Fruit fly (Drosophila melanogaster) whole organism, embryonic: ENCODE results near the gene CG18765.
A peak's percentile ranks its signal among the peaks of the same experiment; 100 is the strongest.

Experiments used
- Asciz ChIP-seq: fragments of 200-800 bp; sonication (Bioruptor generic); optimal IDR thresholded peaks from 2 replicates; lab custom pipeline; 2017; ENCODE audit warnings: missing biosample characterization, mild to moderate bottlenecking, missing genetic modification characterization, missing genetic modification reagents
- BEAF-32 ChIP-seq: fragments of 200-800 bp; sonication (Bioruptor generic); optimal IDR thresholded peaks from 3 replicates; lab custom pipeline; 2017; ENCODE audit warnings: missing biosample characterization, missing genetic modification characterization, mild to moderate bottlenecking, moderate library complexity, missing genetic modification reagents
- CG1024 ChIP-seq: fragments of 200-800 bp; sonication (Bioruptor generic); IDR thresholded peaks from 2 replicates; pipeline ENCODE4 v1.3.6; 2022; ENCODE audit warnings: missing biosample characterization, missing genetic modification characterization
- CG11723 ChIP-seq: fragments of 200-800 bp; sonication (Bioruptor generic); optimal IDR thresholded peaks from 2 replicates; lab custom pipeline; 2017; ENCODE audit warnings: missing biosample characterization, mild to moderate bottlenecking, missing genetic modification characterization
- CG12299 ChIP-seq: fragments of 200-800 bp; sonication (Bioruptor generic); optimal IDR thresholded peaks from 2 replicates; lab custom pipeline; 2018; ENCODE audit warnings: missing biosample characterization, mild to moderate bottlenecking, missing genetic modification characterization
- CG12391 ChIP-seq: fragments of 200-800 bp; sonication (Bioruptor generic); optimal IDR thresholded peaks from 3 replicates; lab custom pipeline; 2018; ENCODE audit warnings: missing biosample characterization, mild to moderate bottlenecking, missing genetic modification characterization, moderate library complexity
- CG1603 ChIP-seq: fragments of 200-800 bp; sonication (Bioruptor generic); optimal IDR thresholded peaks from 2 replicates; lab custom pipeline; 2019; ENCODE audit warnings: missing biosample characterization, mild to moderate bottlenecking, missing genetic modification characterization, moderate library complexity
- CG16863 ChIP-seq: fragments of 200-800 bp; sonication (Bioruptor generic); optimal IDR thresholded peaks from 3 replicates; lab custom pipeline; 2016; ENCODE audit warnings: missing biosample characterization, missing genetic modification characterization
- CG17829 ChIP-seq: fragments of 200-800 bp; optimal IDR thresholded peaks from 2 replicates; lab custom pipeline; 2019; ENCODE audit warnings: missing biosample characterization, mild to moderate bottlenecking, missing genetic modification characterization, moderate library complexity
- CG18764 ChIP-seq: fragments of 200-800 bp; sonication (Bioruptor generic); optimal IDR thresholded peaks from 3 replicates; lab custom pipeline; 2016; ENCODE audit warnings: missing biosample characterization, missing genetic modification characterization
- CG2202 ChIP-seq: fragments of 200-800 bp; sonication (Bioruptor generic); optimal IDR thresholded peaks from 2 replicates; lab custom pipeline; 2018; ENCODE audit warnings: missing biosample characterization, mild to moderate bottlenecking, missing genetic modification characterization
- CG3065 ChIP-seq: fragments of 200-800 bp; sonication (Bioruptor generic); optimal IDR thresholded peaks from 2 replicates; lab custom pipeline; 2016; ENCODE audit warnings: missing biosample characterization, missing genetic modification characterization
- CG31224 ChIP-seq: fragments of 200-800 bp; sonication (Bioruptor generic); IDR thresholded peaks from 2 replicates; pipeline ENCODE4 v1.3.6; 2022; ENCODE audit warnings: missing biosample characterization, missing genetic modification characterization
- CG31441 ChIP-seq: fragments of 200-800 bp; sonication (Bioruptor generic); IDR thresholded peaks from 2 replicates; pipeline ENCODE4 v1.3.6; 2022; ENCODE audit warnings: missing biosample characterization, missing genetic modification characterization
- CG34422 ChIP-seq: fragments of 200-800 bp; sonication (Bioruptor generic); IDR thresholded peaks from 3 replicates; pipeline ENCODE4 v1.3.6; 2022; ENCODE audit warnings: missing biosample characterization, missing genetic modification characterization
- CG3838 ChIP-seq: fragments of 200-800 bp; sonication (Bioruptor generic); optimal IDR thresholded peaks from 3 replicates; lab custom pipeline; 2016; ENCODE audit warnings: missing biosample characterization, missing genetic modification characterization
- CG4360 ChIP-seq: fragments of 200-800 bp; sonication (Bioruptor generic); IDR thresholded peaks from 2 replicates; pipeline ENCODE4 v1.3.6; 2022; ENCODE audit warnings: missing biosample characterization, missing genetic modification characterization
- CG6765 ChIP-seq: fragments of 200-800 bp; sonication (Bioruptor generic); optimal IDR thresholded peaks from 3 replicates; lab custom pipeline; 2017; ENCODE audit warnings: missing biosample characterization, mild to moderate bottlenecking, missing genetic modification characterization
- CG7556 ChIP-seq: fragments of 200-800 bp; sonication (Bioruptor generic); optimal IDR thresholded peaks from 2 replicates; lab custom pipeline; 2017; ENCODE audit warnings: missing biosample characterization, mild to moderate bottlenecking, missing genetic modification characterization
- CG7839 ChIP-seq: fragments of 200-800 bp; sonication (Bioruptor generic); optimal IDR thresholded peaks from 3 replicates; lab custom pipeline; 2018; ENCODE audit warnings: missing biosample characterization, mild to moderate bottlenecking, missing genetic modification characterization, moderate library complexity
- CG7963 ChIP-seq: fragments of 200-800 bp; sonication (Bioruptor generic); IDR thresholded peaks from 3 replicates; pipeline ENCODE4 v1.3.6; 2022; ENCODE audit warnings: missing biosample characterization, missing genetic modification characterization; ENCODE audit not compliant: partially characterized antibody
- CG8765 ChIP-seq: fragments of 200-800 bp; sonication (Bioruptor generic); IDR thresholded peaks from 2 replicates; pipeline ENCODE4 v1.3.6; 2022; ENCODE audit warnings: missing biosample characterization, missing genetic modification characterization
- Dip3 ChIP-seq: fragments of 200-800 bp; sonication (Bioruptor generic); optimal IDR thresholded peaks from 3 replicates; lab custom pipeline; 2016; ENCODE audit warnings: missing biosample characterization, missing genetic modification characterization
- Gug ChIP-seq: fragments of 200-800 bp; sonication (Bioruptor generic); IDR thresholded peaks from 4 replicates; pipeline ENCODE4 v1.3.6; 2022; ENCODE audit warnings: missing biosample characterization, missing genetic modification characterization
- HLH4C ChIP-seq: fragments of 200-800 bp; sonication (Bioruptor generic); IDR thresholded peaks from 3 replicates; pipeline ENCODE4 v1.3.6; 2022; ENCODE audit warnings: missing biosample characterization, missing genetic modification characterization; ENCODE audit not compliant: partially characterized antibody
- HmgD ChIP-seq: fragments of 200-800 bp; sonication (Bioruptor generic); optimal IDR thresholded peaks from 3 replicates; lab custom pipeline; 2016; ENCODE audit warnings: missing biosample characterization, missing genetic modification characterization
- Hr3 ChIP-seq: fragments of 200-800 bp; sonication (Bioruptor generic); optimal IDR thresholded peaks from 3 replicates; lab custom pipeline; 2016; ENCODE audit warnings: missing biosample characterization, missing genetic modification characterization
- Meics ChIP-seq: fragments of 200-800 bp; sonication (Bioruptor generic); optimal IDR thresholded peaks from 2 replicates; lab custom pipeline; 2017; ENCODE audit warnings: missing biosample characterization, mild to moderate bottlenecking, missing genetic modification characterization
- Rfx ChIP-seq: fragments of 200-800 bp; sonication (Bioruptor generic); IDR thresholded peaks from 2 replicates; pipeline ENCODE4 v1.3.6; 2022; ENCODE audit warnings: missing biosample characterization, missing genetic modification characterization
- Scr ChIP-seq: fragments of 200-800 bp; sonication (Bioruptor generic); IDR thresholded peaks from 2 replicates; pipeline ENCODE4 v1.3.6; 2022; ENCODE audit warnings: missing biosample characterization, missing genetic modification characterization; ENCODE audit not compliant: partially characterized antibody
- Spps ChIP-seq: fragments of 200-800 bp; sonication (Bioruptor generic); optimal IDR thresholded peaks from 2 replicates; lab custom pipeline; 2018; ENCODE audit warnings: missing biosample characterization, mild to moderate bottlenecking, missing genetic modification characterization
- TFAM ChIP-seq: fragments of 200-800 bp; sonication (Bioruptor generic); optimal IDR thresholded peaks from 2 replicates; lab custom pipeline; 2017; ENCODE audit warnings: missing biosample characterization, missing genetic modification characterization, inconsistent platforms
- Taf1 ChIP-seq: fragments of 200-800 bp; sonication (Bioruptor generic); IDR thresholded peaks from 2 replicates; pipeline ENCODE4 v1.3.6; 2022; ENCODE audit warnings: missing biosample characterization, missing genetic modification characterization
- Usf ChIP-seq: fragments of 200-800 bp; sonication (Bioruptor generic); optimal IDR thresholded peaks from 2 replicates; lab custom pipeline; 2017; ENCODE audit warnings: missing genotype, missing biosample characterization, missing genetic modification characterization
- YL-1 ChIP-seq: fragments of 200-800 bp; sonication (Bioruptor generic); optimal IDR thresholded peaks from 3 replicates; lab custom pipeline; 2017; ENCODE audit warnings: missing biosample characterization, mild to moderate bottlenecking, missing genetic modification characterization
- caup ChIP-seq: fragments of 200-800 bp; sonication (Bioruptor generic); optimal IDR thresholded peaks from 3 replicates; lab custom pipeline; 2017; ENCODE audit warnings: missing biosample characterization, mild to moderate bottlenecking, missing genetic modification characterization, moderate library complexity; ENCODE audit not compliant: severe bottlenecking
- chinmo ChIP-seq: fragments of 200-800 bp; sonication (Bioruptor generic); IDR thresholded peaks from 4 replicates; pipeline ENCODE4 v1.3.6; 2022; ENCODE audit warnings: missing biosample characterization, missing genetic modification characterization; ENCODE audit not compliant: partially characterized antibody
- grau ChIP-seq: fragments of 200-800 bp; optimal IDR thresholded peaks from 3 replicates; lab custom pipeline; 2019; ENCODE audit warnings: missing biosample characterization, mild to moderate bottlenecking, missing genetic modification characterization, moderate library complexity
- grn ChIP-seq: fragments of 200-800 bp; sonication (Bioruptor generic); optimal IDR thresholded peaks from 3 replicates; lab custom pipeline; 2017; ENCODE audit warnings: missing biosample characterization, missing genetic modification characterization
- h ChIP-seq: fragments of >200 bp; optimal IDR thresholded peaks from 2 replicates; lab custom pipeline; 2017
- lola ChIP-seq, 3 experiments: fragments of >200 bp in 2 of 3; fragments of 200-800 bp in 1 of 3; sonication (Bioruptor generic) in 1 of 3; optimal IDR thresholded peaks; 2 replicates each; lab custom pipeline; 2017 to 2019; ENCODE audit warnings: missing biosample characterization in 3 of 3, missing genetic modification characterization in 3 of 3, mild to moderate bottlenecking in 1 of 3, moderate library complexity in 1 of 3
- nerfin-1 ChIP-seq: fragments of 200-800 bp; sonication (Bioruptor generic); optimal IDR thresholded peaks from 3 replicates; lab custom pipeline; 2019; ENCODE audit warnings: missing biosample characterization, mild to moderate bottlenecking, missing genetic modification characterization, moderate library complexity
- nmo ChIP-seq: fragments of 200-800 bp; sonication (Bioruptor generic); optimal IDR thresholded peaks from 2 replicates; lab custom pipeline; 2018; ENCODE audit warnings: missing biosample characterization, mild to moderate bottlenecking, missing genetic modification characterization, moderate library complexity
- onecut ChIP-seq: fragments of 200-800 bp; sonication (Bioruptor generic); IDR thresholded peaks from 2 replicates; pipeline ENCODE4 v1.3.6; 2022; ENCODE audit warnings: missing biosample characterization, missing genetic modification characterization
- prd ChIP-seq, 3 experiments: fragments of >200 bp in 2 of 3; fragments of 200-800 bp in 1 of 3; sonication (Bioruptor generic) in 1 of 3; optimal IDR thresholded peaks in 2 of 3; IDR thresholded peaks in 1 of 3; 2 replicates in 2 of 3; 3 replicates in 1 of 3; pipeline versions ENCODE4 v1.3.6 to Lab custom; 2017 to 2022; ENCODE audit warnings: missing biosample characterization in 1 of 3, missing genetic modification characterization in 1 of 3
- slbo ChIP-seq: fragments of 200-800 bp; sonication (Bioruptor generic); IDR thresholded peaks from 2 replicates; pipeline ENCODE4 v1.3.6; 2022; ENCODE audit warnings: missing biosample characterization, missing genetic modification characterization
- so ChIP-seq: fragments of 200-800 bp; sonication (Bioruptor generic); IDR thresholded peaks from 3 replicates; pipeline ENCODE4 v1.3.6; 2022; ENCODE audit warnings: missing biosample characterization, missing genetic modification characterization
- tgo ChIP-seq: fragments of 200-800 bp; sonication (Bioruptor generic); IDR thresholded peaks from 3 replicates; pipeline ENCODE4 v1.3.6; 2022; ENCODE audit warnings: missing biosample characterization, missing genetic modification characterization
- tx ChIP-seq: fragments of 200-800 bp; sonication (Bioruptor generic); optimal IDR thresholded peaks from 2 replicates; lab custom pipeline; 2016; ENCODE audit warnings: missing biosample characterization, missing genetic modification characterization
- zen ChIP-seq: fragments of 200-800 bp; sonication (Bioruptor generic); optimal IDR thresholded peaks from 3 replicates; lab custom pipeline; 2018; ENCODE audit warnings: missing biosample characterization, mild to moderate bottlenecking, missing genetic modification characterization, moderate library complexity

The CG18765 gene

dm6 chr3R:11649449-11649848 is 42.1 kb downstream of the CG18765 start (continued):
- peak; percentile 63 for TF ChIP-seq YL-1 (GFP tag; lab: Kevin White, UChicago)
- peak; percentile 59; the same call in 1 of the 2 replicates for TF ChIP-seq CG4360 (GFP tag; lab: Robert Waterston, UW)
- peak; percentile 9 for TF ChIP-seq BEAF-32 (GFP tag; lab: Kevin White, UChicago)
- TF ChIP-seq CG17829 (tag; lab: Kevin White, UChicago): peak; percentile 88
- peak; percentile 89 for TF ChIP-seq CG1024
- TF ChIP-seq zen (tag; lab: Kevin White, UChicago): peak; percentile 86
- TF ChIP-seq CG7556: peak; percentile 91
- TF ChIP-seq lola (GFP tag; optimal IDR thresholded peaks at IDR 0.05; lab: Kevin White, UChicago): peak in 1 of 3 experiments; percentile 58
- peak; percentile 40 for TF ChIP-seq grn (GFP tag; lab: Kevin White, UChicago)
- TF ChIP-seq CG1603 (tag; lab: Kevin White, UChicago): peak; percentile 93
- peak; percentile 85 for TF ChIP-seq CG8765 (GFP tag; lab: Robert Waterston, UW)
- TF ChIP-seq h (lab: Kevin White, UChicago): no peak
- no peak for TF ChIP-seq prd (optimal IDR thresholded peaks at IDR 0.05; lab: Kevin White, UChicago)
- TF ChIP-seq prd (GFP tag; IDR thresholded peaks at IDR 0.05; lab: Robert Waterston, UW): peak; percentile 98
- peak; percentile 92 for TF ChIP-seq onecut (GFP tag; lab: Robert Waterston, UW)
- TF ChIP-seq tx (GFP tag; lab: Kevin White, UChicago): peak; percentile 95
- TF ChIP-seq CG3838: peak; percentile 91
- peak; percentile 97 for TF ChIP-seq so (GFP tag; lab: Robert Waterston, UW)
- peak; percentile 94 for TF ChIP-seq CG12299 (tag; lab: Kevin White, UChicago)
- TF ChIP-seq CG31441 (GFP tag; lab: Robert Waterston, UW): peak; percentile 88
- peak; percentile 89 for TF ChIP-seq Asciz (GFP tag; lab: Kevin White, UChicago)
- peak; percentile 93 for TF ChIP-seq CG31224
- peak; percentile 98 for TF ChIP-seq Gug
- TF ChIP-seq CG34422 (GFP tag; lab: Robert Waterston, UW): peak; percentile 97
- TF ChIP-seq nerfin-1 (tag; lab: Kevin White, UChicago): peak; percentile 81
- TF ChIP-seq Taf1 (GFP tag; lab: Robert Waterston, UW): peak; percentile 97
- TF ChIP-seq HmgD (GFP tag; lab: Kevin White, UChicago): peak; percentile 91
- peak; percentile 94 for TF ChIP-seq CG12391 (tag; lab: Kevin White, UChicago)
- TF ChIP-seq Hr3: peak; percentile 93
- no peak for TF ChIP-seq CG7963 (GFP tag; lab: Robert Waterston, UW)
- TF ChIP-seq tgo (GFP tag; lab: Robert Waterston, UW): peak; percentile 97
- peak; percentile 97 for TF ChIP-seq Dip3 (GFP tag; lab: Kevin White, UChicago)
- peak; percentile 87 for TF ChIP-seq CG11723 (GFP tag; lab: Kevin White, UChicago)
- TF ChIP-seq Spps (tag; lab: Kevin White, UChicago): peak; percentile 40
- TF ChIP-seq HLH4C (GFP tag; lab: Robert Waterston, UW): no peak
- TF ChIP-seq Rfx (GFP tag; lab: Robert Waterston, UW): peak; percentile 99
- TF ChIP-seq caup (GFP tag; lab: Kevin White, UChicago): peak; percentile 96
- peak; percentile 97 for TF ChIP-seq CG7839 (tag; lab: Kevin White, UChicago)
- TF ChIP-seq CG18764: peak; percentile 92
- peak; percentile 54; the same call in 1 of the 4 replicates for TF ChIP-seq chinmo (GFP tag; lab: Robert Waterston, UW)
- TF ChIP-seq slbo (GFP tag; lab: Robert Waterston, UW): peak; percentile 99
- peak; percentile 85 for TF ChIP-seq CG3065 (GFP tag; lab: Kevin White, UChicago)
- peak; percentile 97 for TF ChIP-seq Meics (GFP tag; lab: Kevin White, UChicago)
- TF ChIP-seq CG16863 (GFP tag; lab: Kevin White, UChicago): peak; percentile 94
- TF ChIP-seq Scr (GFP tag; lab: Robert Waterston, UW): no peak
- peak; percentile 8 for TF ChIP-seq TFAM (GFP tag; lab: Kevin White, UChicago)
- peak; percentile 85 for TF ChIP-seq Usf (GFP tag; lab: Kevin White, UChicago)
- TF ChIP-seq nmo: peak; percentile 92
- peak; percentile 94 for TF ChIP-seq CG6765 (GFP tag; lab: Kevin White, UChicago)
- TF ChIP-seq grau (tag; lab: Kevin White, UChicago): peak; percentile 99
- peak; percentile 41 for TF ChIP-seq CG2202 (tag; lab: Kevin White, UChicago)
